Worm (Caenorhabditis elegans) whole organism, L3 larva: ENCODE data around the gene spp-28.

Experiments
- R02D3.7 ChIP-seq: fragments of 150-350 bp; optimal IDR thresholded peaks from 2 replicates; lab custom pipeline; 2014; ENCODE audit warnings: missing biosample characterization, missing genetic modification characterization
- ZK546.5 ChIP-seq: sonication (generic microtip); optimal IDR thresholded peaks from 2 replicates; lab custom pipeline; 2017; ENCODE audit warnings: missing biosample characterization, missing genetic modification characterization
- ama-1 ChIP-seq: fragments of 150-350 bp; optimal IDR thresholded peaks from 2 replicates; lab custom pipeline; 2018
- ceh-9 ChIP-seq: sonication (generic microtip); optimal IDR thresholded peaks from 2 replicates; lab custom pipeline; 2018; ENCODE audit warnings: missing biosample characterization, missing genetic modification characterization
- daf-12 ChIP-seq: fragments of 150-350 bp; optimal IDR thresholded peaks from 2 replicates; lab custom pipeline; 2014; ENCODE audit warnings: missing biosample characterization, missing genetic modification reagents, missing genetic modification characterization
- egl-27 ChIP-seq: sonication (generic microtip); optimal IDR thresholded peaks from 4 replicates; lab custom pipeline; 2017; ENCODE audit warnings: missing biosample characterization, missing genetic modification reagents, missing genetic modification characterization
- elt-1 ChIP-seq: fragments of 150-350 bp; optimal IDR thresholded peaks from 2 replicates; lab custom pipeline; 2014; ENCODE audit warnings: missing biosample characterization, missing genetic modification characterization
- fkh-10 ChIP-seq: sonication (generic microtip); optimal IDR thresholded peaks from 2 replicates; lab custom pipeline; 2017; ENCODE audit warnings: missing biosample characterization, missing genetic modification reagents, missing genetic modification characterization
- fos-1 ChIP-seq: fragments of 150-350 bp; optimal IDR thresholded peaks from 2 replicates; lab custom pipeline; 2014; ENCODE audit warnings: missing biosample characterization, missing genetic modification characterization
- hmg-11 ChIP-seq: sonication (generic microtip); optimal IDR thresholded peaks from 2 replicates; lab custom pipeline; 2016; ENCODE audit warnings: missing genetic modification characterization, missing compliant biosample characterization
- lin-15B ChIP-seq: fragments of 150-350 bp; optimal IDR thresholded peaks from 2 replicates; lab custom pipeline; 2014; ENCODE audit warnings: missing biosample characterization, missing genetic modification characterization
- lin-39 ChIP-seq: fragments of 150-350 bp; optimal IDR thresholded peaks from 2 replicates; lab custom pipeline; 2018; ENCODE audit warnings: missing biosample characterization, missing genetic modification reagents, missing genetic modification characterization
- lsy-12 ChIP-seq: sonication (generic microtip); optimal IDR thresholded peaks from 2 replicates; lab custom pipeline; 2016; ENCODE audit warnings: mild to moderate bottlenecking, missing genetic modification characterization, missing compliant biosample characterization
- mml-1 ChIP-seq: fragments of 150-350 bp; sonication (generic microtip); optimal IDR thresholded peaks from 3 replicates; lab custom pipeline; 2014; ENCODE audit warnings: missing biosample characterization, missing genetic modification characterization
- nfya-1 ChIP-seq: sonication (generic microtip); optimal IDR thresholded peaks from 2 replicates; lab custom pipeline; 2017; ENCODE audit warnings: missing genetic modification characterization, mild to moderate bottlenecking, missing compliant biosample characterization, antibody characterized with exemption, moderate library complexity; ENCODE audit not compliant: insufficient read depth
- nhr-237 ChIP-seq: fragments of 150-350 bp; optimal IDR thresholded peaks from 2 replicates; lab custom pipeline; 2014; ENCODE audit warnings: missing biosample characterization, missing genetic modification characterization
- nhr-25 ChIP-seq: sonication (generic microtip); optimal IDR thresholded peaks from 2 replicates; lab custom pipeline; 2017; ENCODE audit warnings: missing biosample characterization, missing genetic modification characterization
- nhr-28 ChIP-seq: fragments of 150-350 bp; optimal IDR thresholded peaks from 2 replicates; lab custom pipeline; 2014; ENCODE audit warnings: missing biosample characterization, missing genetic modification characterization
- nhr-43 ChIP-seq: sonication (generic microtip); optimal IDR thresholded peaks from 2 replicates; lab custom pipeline; 2016; ENCODE audit warnings: mild to moderate bottlenecking, missing genetic modification characterization, missing compliant biosample characterization; ENCODE audit not compliant: poor library complexity, severe bottlenecking
- nhr-77 ChIP-seq: fragments of 150-350 bp; optimal IDR thresholded peaks from 2 replicates; lab custom pipeline; 2014; ENCODE audit warnings: missing biosample characterization, missing genetic modification characterization
- pha-4 ChIP-seq: fragments of 150-350 bp; optimal IDR thresholded peaks from 2 replicates; lab custom pipeline; 2014; ENCODE audit warnings: missing biosample characterization, missing genetic modification reagents, missing genetic modification characterization
- pqm-1 ChIP-seq: fragments of 150-350 bp; optimal IDR thresholded peaks from 2 replicates; lab custom pipeline; 2017; ENCODE audit warnings: missing biosample characterization, missing genetic modification characterization, inconsistent platforms
- skn-1 ChIP-seq: fragments of 150-350 bp; optimal IDR thresholded peaks from 2 replicates; lab custom pipeline; 2014; ENCODE audit warnings: missing biosample characterization, missing genetic modification characterization
- snpc-4 ChIP-seq: fragments of 150-350 bp; optimal IDR thresholded peaks from 2 replicates; lab custom pipeline; 2014; ENCODE audit warnings: missing biosample characterization, missing genetic modification characterization
- unc-62 ChIP-seq: fragments of 150-350 bp; sonication (generic microtip); optimal IDR thresholded peaks from 4 replicates; lab custom pipeline; 2014; ENCODE audit warnings: missing biosample characterization, missing genetic modification reagents, missing genetic modification characterization
- zag-1 ChIP-seq: fragments of 150-350 bp; optimal IDR thresholded peaks from 2 replicates; lab custom pipeline; 2014; ENCODE audit warnings: missing biosample characterization, missing genetic modification characterization

Gene spp-28

DNA sequence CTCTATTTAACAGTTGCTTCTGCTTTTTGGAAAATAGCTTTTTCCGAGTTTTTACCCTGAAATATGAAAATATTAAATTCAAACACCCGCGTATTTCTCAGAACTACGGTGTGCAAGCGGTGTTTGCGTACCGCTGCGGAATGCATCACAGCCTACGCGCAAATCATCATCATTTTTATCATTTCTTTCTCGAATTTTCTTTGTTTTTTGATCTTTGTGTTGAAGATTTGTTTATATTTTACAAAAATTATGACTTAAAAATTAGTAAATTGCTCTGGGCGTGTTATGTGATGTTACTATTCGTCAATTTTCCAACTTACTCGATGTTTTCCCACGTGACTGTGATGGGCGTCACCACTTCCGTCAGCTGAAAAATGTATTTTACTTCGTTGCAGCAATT, 39.2 kb downstream of the spp-28 start (continued):
- TF ChIP-seq nfya-1 (tag; lab: Kevin White, UChicago) (peak; percentile 93), egl-27 (tag; lab: Kevin White, UChicago) (no peak), lin-15B (peak; percentile 64), pqm-1 (tag; lab: Kevin White, UChicago) (peak; percentile 43), nhr-77 (tag; lab: Kevin White, UChicago) (no peak), ama-1 (lab: Kevin White, UChicago) (no peak), ZK546.5 (tag; lab: Kevin White, UChicago) (no peak), hmg-11 (tag; lab: Kevin White, UChicago) (peak; percentile 28), snpc-4 (tag; lab: Kevin White, UChicago) (peak; percentile 66), nhr-28 (tag; lab: Kevin White, UChicago) (no peak), nhr-25 (peak; percentile 63), lsy-12 (peak; percentile 56), fos-1 (tag; lab: Kevin White, UChicago) (no peak), daf-12 (tag; lab: Kevin White, UChicago) (no peak), R02D3.7 (tag; lab: Kevin White, UChicago) (peak; percentile 35), nhr-43 (tag; lab: Kevin White, UChicago) (peak; percentile 29), mml-1 (tag; lab: Kevin White, UChicago) (no peak), nhr-237 (tag; lab: Kevin White, UChicago) (no peak), ceh-9 (tag; lab: Kevin White, UChicago) (no peak), unc-62 (no peak), pha-4 (tag; lab: Kevin White, UChicago) (peak; percentile 84), fkh-10 (GFP tag; lab: Kevin White, UChicago) (no peak), skn-1 (tag; lab: Kevin White, UChicago) (peak; percentile 88), zag-1 (tag; lab: Kevin White, UChicago) (no peak), lin-39 (tag; lab: Kevin White, UChicago) (peak; percentile 63)
- TF ChIP-seq, all 47 proteins: peak for 15

DNA sequence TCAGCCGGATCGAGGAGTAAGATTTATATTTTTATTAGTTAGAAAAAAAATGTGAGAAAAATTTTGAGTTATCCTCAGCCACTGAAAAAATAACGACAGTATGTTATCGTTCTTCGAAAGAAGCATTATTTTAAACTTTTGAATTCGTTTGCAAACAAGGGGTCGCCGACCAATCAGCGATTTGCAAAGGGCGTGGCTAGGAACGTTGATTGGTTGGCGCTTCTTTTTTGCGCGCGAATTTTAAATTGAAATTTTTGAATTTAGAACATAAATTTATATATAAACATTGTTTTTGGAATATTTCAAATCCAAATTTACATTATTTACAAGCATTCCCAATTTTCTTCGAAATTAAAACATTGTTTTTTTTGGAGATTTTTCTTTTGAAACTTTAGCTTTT, 47.0 kb downstream of the spp-28 start:
- TF ChIP-seq ceh-9 (tag; lab: Kevin White, UChicago) (no peak), elt-1 (no peak), fos-1 (tag; lab: Kevin White, UChicago) (no peak), nfya-1 (tag; lab: Kevin White, UChicago) (peak; percentile 85)
